Worm (Caenorhabditis elegans): ENCODE measurements around the gene str-40.
"Not testable (repeated sequence)": the region's sequence is repeated elsewhere in the genome, so short reads cannot be mapped to it uniquely, and the experiment has no call there.

Gene str-40

DNA sequence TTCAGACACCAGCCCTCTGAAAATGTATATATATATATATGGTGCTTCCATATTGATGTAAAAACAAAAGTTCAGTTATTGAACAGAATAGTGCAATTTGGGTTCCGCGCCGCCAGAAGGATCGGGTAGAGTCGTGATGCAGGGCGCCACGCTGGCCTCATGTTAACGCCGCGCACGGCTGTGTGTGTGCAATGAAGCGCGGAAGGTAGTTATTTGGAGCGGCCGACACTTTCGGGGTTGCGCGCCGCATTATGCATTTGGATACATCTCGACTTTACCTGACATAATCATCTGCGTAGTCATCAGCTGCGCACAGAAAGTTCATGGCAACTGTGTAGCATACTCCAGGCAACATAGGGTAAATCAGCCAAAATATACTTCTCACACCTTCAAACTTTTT is 37.8 kb upstream of the str-40 start:
- no peak for TF ChIP-seq sea-2 (GFP tag; optimal IDR thresholded peaks at IDR 0.05)
- no peak for TF ChIP-seq fkh-10 (GFP tag; optimal IDR thresholded peaks at IDR 0.05)
- no peak for TF ChIP-seq mdl-1 (tag; optimal IDR thresholded peaks at IDR 0.05)
- no peak for TF ChIP-seq nhr-43 (tag; optimal IDR thresholded peaks at IDR 0.05; ENCODE audit: poor library complexity, severe bottlenecking)
- TF ChIP-seq nhr-25 (tag; optimal IDR thresholded peaks at IDR 0.05): no peak
- no peak for TF ChIP-seq nfya-1 (tag; optimal IDR thresholded peaks at IDR 0.05; ENCODE audit: insufficient read depth)
- no peak for TF ChIP-seq fkh-2 (tag; optimal IDR thresholded peaks at IDR 0.05)
- no peak for TF ChIP-seq R02D3.7 (tag; optimal IDR thresholded peaks at IDR 0.05)
- TF ChIP-seq eor-1 (tag; optimal IDR thresholded peaks at IDR 0.05): no peak
- no peak for TF ChIP-seq ztf-4 (tag; optimal IDR thresholded peaks at IDR 0.05)
- no peak for TF ChIP-seq ztf-11 (tag; optimal IDR thresholded peaks at IDR 0.05)
- TF ChIP-seq nhr-12 (tag; optimal IDR thresholded peaks at IDR 0.05): no peak
- no peak for TF ChIP-seq nhr-28 (tag; optimal IDR thresholded peaks at IDR 0.05)
- no peak for TF ChIP-seq ZK546.5 (tag; optimal IDR thresholded peaks at IDR 0.05)

DNA sequence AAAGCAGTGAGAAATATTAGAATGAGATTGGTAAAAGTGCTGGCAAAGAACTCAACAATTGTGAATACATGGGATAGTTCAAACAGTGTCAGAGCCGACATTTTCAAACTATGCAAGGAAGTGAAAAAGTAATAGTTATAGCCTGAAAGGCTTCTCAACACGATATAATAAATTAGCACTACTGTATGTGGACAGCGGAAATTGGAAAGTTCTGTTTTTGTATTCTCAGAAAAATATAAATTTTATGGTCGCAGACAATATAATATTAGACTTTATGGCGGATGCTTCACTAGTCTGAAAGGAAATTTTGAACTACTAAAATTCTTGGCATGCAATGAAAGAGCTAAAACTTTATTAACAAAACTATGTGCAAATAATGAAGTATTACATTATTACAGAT is 36.8 kb upstream of the str-40 start, which contains the start of gene str-69:
TSS of gene str-69 (minus strand) at position 101 of the 400 bp plus-strand sequence.
- TF ChIP-seq fkh-2 (tag; optimal IDR thresholded peaks at IDR 0.05): no peak
- no peak for TF ChIP-seq egl-27 (tag; optimal IDR thresholded peaks at IDR 0.05)
- TF ChIP-seq ZK546.5 (tag; optimal IDR thresholded peaks at IDR 0.05): no peak
- no peak for TF ChIP-seq elt-2 (tag; optimal IDR thresholded peaks at IDR 0.05)
- TF ChIP-seq hmg-11 (tag; optimal IDR thresholded peaks at IDR 0.05): no peak
- TF ChIP-seq nhr-43 (tag; optimal IDR thresholded peaks at IDR 0.05; ENCODE audit: poor library complexity, severe bottlenecking): no peak
- TF ChIP-seq elt-3 (tag; optimal IDR thresholded peaks at IDR 0.05): no peak
- TF ChIP-seq ceh-16 (tag; optimal IDR thresholded peaks at IDR 0.05): no peak
- no peak for TF ChIP-seq unc-62 (GFP tag; optimal IDR thresholded peaks at IDR 0.05)
- TF ChIP-seq lin-39 (tag; optimal IDR thresholded peaks at IDR 0.05): no peak
- no peak for TF ChIP-seq mml-1 (tag; optimal IDR thresholded peaks at IDR 0.05)
- TF ChIP-seq nhr-67 (tag; optimal IDR thresholded peaks at IDR 0.05): no peak

DNA sequence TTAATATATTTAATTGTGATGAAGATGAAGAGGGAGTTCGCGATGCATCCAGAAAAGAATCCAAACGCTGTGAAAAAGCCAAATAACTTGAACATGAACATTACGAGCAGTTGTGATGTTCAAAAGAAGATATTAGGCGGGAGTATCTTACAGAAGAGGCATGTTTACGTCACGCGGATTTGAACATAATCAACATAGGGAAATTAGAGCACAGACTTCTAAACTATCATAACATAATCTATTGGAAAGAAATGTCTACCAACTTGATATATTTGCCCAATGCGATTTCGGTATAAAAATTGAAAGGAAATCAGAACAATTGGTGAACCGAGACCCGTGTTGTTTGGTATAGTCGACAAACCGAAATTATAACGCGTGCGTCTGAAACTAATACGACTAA is 35.1 kb upstream of the str-40 start, which contains the start of gene str-66:
TSS of gene str-66 (minus strand) at position 101 of the 400 bp plus-strand sequence.
- no peak for TF ChIP-seq nhr-28 (tag; optimal IDR thresholded peaks at IDR 0.05)
- TF ChIP-seq nhr-77 (tag; optimal IDR thresholded peaks at IDR 0.05): no peak
- TF ChIP-seq elt-3 (tag; optimal IDR thresholded peaks at IDR 0.05): no peak

DNA sequence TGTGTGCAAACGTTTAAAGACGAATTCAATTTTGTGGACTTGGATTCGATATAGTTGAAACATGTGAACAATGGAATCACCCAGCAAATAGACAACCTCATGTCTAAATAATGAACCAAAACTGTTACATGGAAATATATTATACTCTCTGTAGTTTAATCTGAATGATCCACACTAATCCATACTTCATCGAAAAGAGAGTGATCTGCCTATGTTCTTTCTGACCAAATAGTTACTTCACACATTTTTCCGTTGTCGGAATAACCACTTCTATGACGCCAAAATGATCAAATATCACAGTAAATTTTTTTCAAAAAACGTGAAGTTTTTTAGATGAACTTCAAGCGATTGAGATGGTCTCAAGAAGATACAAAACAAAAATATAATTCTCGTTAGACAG is 33.0 kb upstream of the str-40 start, which contains the start of gene Y73C8C.4:
TSS of gene Y73C8C.4 (minus strand) at position 101 of the 400 bp plus-strand sequence.
- not testable (repeated sequence) for TF ChIP-seq ceh-16, egl-5, nhr-67 (tag; optimal IDR thresholded peaks at IDR 0.05)

DNA sequence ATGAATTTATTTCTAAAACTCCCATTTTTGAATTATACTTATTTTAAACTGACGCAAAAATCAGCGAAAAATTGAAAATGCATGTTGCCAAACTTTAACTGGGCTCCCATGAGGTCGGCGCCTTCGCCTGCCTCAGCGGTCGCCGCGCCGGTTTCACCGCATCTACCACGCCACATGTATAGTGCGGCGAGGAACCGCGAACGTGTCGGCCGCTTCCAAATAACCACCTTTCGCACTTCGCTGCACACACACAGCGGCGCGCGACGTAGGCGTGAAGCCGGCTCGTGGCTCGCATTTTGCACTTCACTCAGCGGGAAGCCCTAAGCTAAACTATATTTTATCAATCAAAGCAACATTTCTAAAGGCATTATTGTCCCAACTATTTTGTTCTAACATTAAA is 31.5 kb upstream of the str-40 start:
- TF ChIP-seq ceh-28 (tag; optimal IDR thresholded peaks at IDR 0.05) (no peak), ceh-82 (tag; optimal IDR thresholded peaks at IDR 0.05) (no peak), mml-1 (tag; optimal IDR thresholded peaks at IDR 0.05) (no peak), elt-2 (tag; optimal IDR thresholded peaks at IDR 0.05) (no peak), mdl-1 (tag; optimal IDR thresholded peaks at IDR 0.05) (no peak), aly-2 (tag; optimal IDR thresholded peaks at IDR 0.05) (no peak), nhr-67 (tag; optimal IDR thresholded peaks at IDR 0.05) (no peak), unc-62 (GFP tag; optimal IDR thresholded peaks at IDR 0.05) (no peak)

DNA sequence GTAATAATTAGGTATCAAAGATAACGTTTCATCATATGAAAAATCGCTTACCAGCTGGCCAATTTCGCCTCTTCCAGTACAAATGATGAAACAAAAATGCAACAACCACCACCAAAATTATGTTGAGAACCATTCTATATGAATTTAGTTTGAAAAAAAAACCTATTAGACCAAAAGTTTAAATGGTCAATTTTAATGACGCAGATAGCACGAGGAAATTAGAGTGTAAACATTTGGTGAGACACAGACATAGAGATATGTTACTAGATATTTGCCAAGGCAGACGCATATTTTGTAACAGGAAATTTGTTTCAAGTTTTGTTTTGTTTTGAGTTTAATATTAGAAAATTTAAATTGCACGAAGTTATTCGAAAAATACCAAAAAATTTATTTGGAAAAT is 25.4 kb upstream of the str-40 start, which contains the start of gene cyp-33C9:
TSS of gene cyp-33C9 (minus strand) at position 211 of the 400 bp plus-strand sequence.
- TF ChIP-seq pha-4 (tag; optimal IDR thresholded peaks at IDR 0.05) (peak; percentile 59), ceh-28 (tag; optimal IDR thresholded peaks at IDR 0.05) (no peak), elt-2 (tag; optimal IDR thresholded peaks at IDR 0.05) (peak; percentile 20)

DNA sequence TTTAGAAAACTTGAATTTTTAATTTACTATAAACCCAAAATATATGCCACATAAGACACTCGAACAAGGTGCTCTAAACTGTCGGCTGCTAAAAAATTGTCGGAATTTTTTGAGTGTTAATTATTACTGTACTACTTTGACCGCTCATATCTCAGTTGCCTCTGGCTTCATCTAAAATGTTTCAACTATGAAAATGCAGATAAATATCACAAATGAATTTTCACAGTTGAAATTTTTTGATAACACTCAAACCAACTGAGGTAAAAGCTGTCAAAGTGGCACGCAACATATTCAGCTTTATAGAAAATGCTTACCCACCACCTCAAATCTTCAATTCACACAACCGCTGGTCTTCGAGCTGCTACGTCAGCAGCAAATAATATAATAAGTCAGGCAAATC is 19.8 kb upstream of the str-40 start, which contains the start of gene acs-21:
TSS of gene acs-21 (plus strand) at position 301 of the 400 bp plus-strand sequence.
- TF ChIP-seq nhr-43 (tag; optimal IDR thresholded peaks at IDR 0.05; ENCODE audit: poor library complexity, severe bottlenecking): no peak
- no peak for TF ChIP-seq nhr-76 (tag; optimal IDR thresholded peaks at IDR 0.05)
- no peak for TF ChIP-seq elt-1 (tag; optimal IDR thresholded peaks at IDR 0.05)
- TF ChIP-seq nfya-1 (tag; optimal IDR thresholded peaks at IDR 0.05; ENCODE audit: insufficient read depth): no peak

All from whole organism, L3 larva.